Fruit fly (Drosophila melanogaster) whole organism, adult: ENCODE results near the gene Nepl4.

Experiments
- CG12768 ChIP-seq: fragments of 200-800 bp; sonication (Bioruptor generic); optimal IDR thresholded peaks from 2 replicates; lab custom pipeline; 2017; ENCODE audit warnings: missing biosample characterization, missing genetic modification characterization, mild to moderate bottlenecking, moderate library complexity, missing genetic modification reagents
- CG14711 ChIP-seq: fragments of 200-800 bp; sonication (Bioruptor generic); optimal IDR thresholded peaks from 2 replicates; lab custom pipeline; 2018; ENCODE audit warnings: missing biosample characterization, mild to moderate bottlenecking, missing genetic modification characterization, moderate library complexity
- CG1620 ChIP-seq: fragments of 200-800 bp; sonication (Bioruptor generic); optimal IDR thresholded peaks from 2 replicates; lab custom pipeline; 2016; ENCODE audit warnings: missing biosample characterization, missing genetic modification characterization
- CG7045 ChIP-seq: fragments of 200-800 bp; sonication (Bioruptor generic); optimal IDR thresholded peaks from 2 replicates; lab custom pipeline; 2017; ENCODE audit warnings: missing biosample characterization, mild to moderate bottlenecking, missing genetic modification characterization
- CG7101 ChIP-seq: fragments of 200-800 bp; sonication (Bioruptor generic); optimal IDR thresholded peaks from 2 replicates; lab custom pipeline; 2018; ENCODE audit warnings: missing biosample characterization, mild to moderate bottlenecking, missing genetic modification characterization, moderate library complexity
- Clk ChIP-seq: fragments of 200-800 bp; sonication (Bioruptor generic); optimal IDR thresholded peaks from 2 replicates; lab custom pipeline; 2017; ENCODE audit warnings: missing biosample characterization, missing genetic modification characterization
- Crg-1 ChIP-seq: fragments of 200-800 bp; sonication (Bioruptor generic); optimal IDR thresholded peaks from 2 replicates; lab custom pipeline; 2016; ENCODE audit warnings: missing biosample characterization, missing genetic modification characterization
- Hr96 ChIP-seq: fragments of 200-800 bp; sonication (Bioruptor generic); optimal IDR thresholded peaks from 2 replicates; lab custom pipeline; 2016; ENCODE audit warnings: missing biosample characterization, missing genetic modification characterization
- bab1 ChIP-seq: fragments of 200-800 bp; sonication (Bioruptor generic); optimal IDR thresholded peaks from 3 replicates; lab custom pipeline; 2019; ENCODE audit warnings: missing biosample characterization, mild to moderate bottlenecking, missing genetic modification characterization, moderate library complexity
- cic ChIP-seq: fragments of 200-800 bp; sonication (Bioruptor generic); optimal IDR thresholded peaks from 2 replicates; lab custom pipeline; 2017; ENCODE audit warnings: missing biosample characterization, mild to moderate bottlenecking, missing genetic modification characterization, moderate library complexity
- cnc ChIP-seq, 2 experiments: fragments of >200 bp; optimal IDR thresholded peaks; 2 replicates each; lab custom pipeline; 2017
- ovo ChIP-seq: fragments of 200-800 bp; sonication (Bioruptor generic); optimal IDR thresholded peaks from 2 replicates; lab custom pipeline; 2016; ENCODE audit warnings: missing biosample characterization, missing genetic modification characterization
- pad ChIP-seq: fragments of 200-800 bp; sonication (Bioruptor generic); optimal IDR thresholded peaks from 3 replicates; lab custom pipeline; 2017; ENCODE audit warnings: missing biosample characterization, missing genetic modification characterization, mild to moderate bottlenecking, moderate library complexity, missing genetic modification reagents
- toe ChIP-seq: fragments of 200-800 bp; sonication (Bioruptor generic); optimal IDR thresholded peaks from 2 replicates; lab custom pipeline; 2016; ENCODE audit warnings: missing biosample characterization, missing genetic modification characterization

The Nepl4 gene

dm6 chr2L:6411089-6411757 lies 43.5 kb downstream of the Nepl4 start, which contains the start of gene DIP-epsilon:
Gene DIP-epsilon, minus strand, starts transcription at chr2L:6411326.
- TF ChIP-seq CG7045 (GFP tag; lab: Kevin White, UChicago) (no peak), Crg-1 (GFP tag; lab: Kevin White, UChicago) (no peak), CG1620 (no peak), cic (GFP tag; lab: Kevin White, UChicago) (no peak), pad (GFP tag; lab: Kevin White, UChicago) (no peak), cnc (optimal IDR thresholded peaks at IDR 0.05; lab: Kevin White, UChicago) (no peak), bab1 (no peak), ovo (GFP tag; lab: Kevin White, UChicago) (no peak), CG12768 (GFP tag; lab: Kevin White, UChicago) (no peak), CG14711 (tag; lab: Kevin White, UChicago) (no peak)

- TF ChIP-seq Hr96 (GFP tag; lab: Kevin White, UChicago) (no peak), toe (no peak), Clk (GFP tag; lab: Kevin White, UChicago) (no peak), cic (GFP tag; lab: Kevin White, UChicago) (no peak), CG7101 (tag; lab: Kevin White, UChicago) (no peak), CG14711 (tag; lab: Kevin White, UChicago) (no peak), pad (GFP tag; lab: Kevin White, UChicago) (peak; percentile 93)
Observed at dm6 chr2L:6411953-6412352, 44.3 kb downstream of the Nepl4 start, which contains the start of gene CG13982. Gene CG13982, plus strand, starts transcription at chr2L:6412315.
